Worm (Caenorhabditis elegans) whole organism, early embryonic: ENCODE data around the gene str-228.
"Not testable (repeated sequence)": the region's sequence is repeated elsewhere in the genome, so short reads cannot be mapped to it uniquely, and the experiment has no call there.

Experiments used
- B0310.2 ChIP-seq: sonication (generic microtip); optimal IDR thresholded peaks from 2 replicates; lab custom pipeline; 2016; ENCODE audit warnings: mild to moderate bottlenecking, missing genetic modification characterization, missing compliant biosample characterization
- F13C5.2 ChIP-seq: sonication (generic microtip); optimal IDR thresholded peaks from 2 replicates; lab custom pipeline; 2017; ENCODE audit warnings: mild to moderate bottlenecking, missing genetic modification characterization, inconsistent platforms, missing compliant biosample characterization
- aly-1 ChIP-seq: sonication (generic microtip); optimal IDR thresholded peaks from 2 replicates; lab custom pipeline; 2016; ENCODE audit warnings: missing genetic modification characterization, missing compliant biosample characterization
- ama-1 ChIP-seq: fragments of 150-350 bp; optimal IDR thresholded peaks from 2 replicates; lab custom pipeline; 2014
- ceh-13 ChIP-seq: fragments of 200-800 bp; sonication (Bioruptor generic); optimal IDR thresholded peaks from 2 replicates; lab custom pipeline; 2018; ENCODE audit warnings: mild to moderate bottlenecking, missing genetic modification characterization, missing compliant biosample characterization
- ceh-36 ChIP-seq: sonication (generic microtip); optimal IDR thresholded peaks from 2 replicates; lab custom pipeline; 2016; ENCODE audit warnings: missing genetic modification characterization, inconsistent platforms, missing compliant biosample characterization
- ets-7 ChIP-seq: sonication (generic microtip); optimal IDR thresholded peaks from 2 replicates; lab custom pipeline; 2016; ENCODE audit warnings: missing genotype, missing genetic modification characterization, missing compliant biosample characterization
- flt-1 ChIP-seq: fragments of 200-800 bp; sonication (Bioruptor generic); IDR thresholded peaks from 2 replicates; pipeline ENCODE4 v1.3.6; 2022; ENCODE audit warnings: missing genetic modification characterization, missing compliant biosample characterization
- hmbx-1 ChIP-seq: sonication (generic microtip); optimal IDR thresholded peaks from 2 replicates; lab custom pipeline; 2016; ENCODE audit warnings: mild to moderate bottlenecking, missing genetic modification characterization, missing compliant biosample characterization
- hmg-4 ChIP-seq: fragments of 200-800 bp; sonication (Bioruptor generic); optimal IDR thresholded peaks from 2 replicates; lab custom pipeline; 2018; ENCODE audit warnings: mild to moderate bottlenecking, missing genetic modification characterization, missing compliant biosample characterization
- hnd-1 ChIP-seq: sonication (generic microtip); optimal IDR thresholded peaks from 2 replicates; lab custom pipeline; 2016; ENCODE audit warnings: missing genetic modification characterization, missing compliant biosample characterization
- pes-1 ChIP-seq: fragments of 200-800 bp; sonication (Bioruptor generic); IDR thresholded peaks from 2 replicates; pipeline ENCODE4 v1.3.6; 2022; ENCODE audit warnings: missing genetic modification reagents, missing genetic modification characterization, missing compliant biosample characterization
- scrt-1 ChIP-seq: fragments of 200-800 bp; sonication (Bioruptor generic); IDR thresholded peaks from 2 replicates; pipeline ENCODE4 v1.3.6; 2022; ENCODE audit warnings: missing genetic modification characterization, missing compliant biosample characterization
- sea-1 ChIP-seq: fragments of 200-800 bp; sonication (Bioruptor generic); conservative IDR thresholded peaks from 2 replicates; pipeline ENCODE4 v1.3.6; 2022; ENCODE audit warnings: missing genetic modification characterization, missing compliant biosample characterization
- tbx-11 ChIP-seq: fragments of 200-800 bp; sonication (Bioruptor generic); IDR thresholded peaks from 2 replicates; pipeline ENCODE4 v1.3.6; 2022; ENCODE audit warnings: missing genetic modification characterization, missing compliant biosample characterization
- tbx-37 ChIP-seq: fragments of 200-800 bp; sonication (Bioruptor generic); conservative IDR thresholded peaks from 2 replicates; pipeline ENCODE4 v1.3.6; 2022; ENCODE audit warnings: missing genetic modification reagents, missing genetic modification characterization, missing compliant biosample characterization
- tra-4 ChIP-seq: sonication (generic microtip); optimal IDR thresholded peaks from 2 replicates; lab custom pipeline; 2017; ENCODE audit warnings: missing genetic modification characterization, missing compliant biosample characterization

Gene str-228

DNA sequence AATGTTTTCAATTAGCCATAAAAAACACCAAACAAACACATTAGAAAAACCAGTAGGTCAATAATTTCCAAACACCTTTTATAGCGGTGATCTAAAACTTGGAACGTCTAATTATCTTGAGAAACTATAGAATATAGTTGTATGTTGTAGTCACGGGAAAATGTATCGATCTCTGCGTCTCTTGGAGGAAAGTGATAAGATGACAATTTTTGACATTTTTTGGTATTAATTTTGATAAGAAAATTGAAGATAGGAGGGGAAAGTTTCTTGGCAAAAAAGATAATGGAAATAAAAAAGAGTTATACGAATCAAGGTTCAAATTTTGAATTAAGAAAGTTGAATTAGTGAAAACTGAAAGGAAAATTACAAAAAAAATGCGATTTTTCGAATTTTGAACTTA lies 4.2 kb upstream of the str-228 start:
- TF ChIP-seq ama-1 (lab: Kevin White, UChicago), result no peak
- TF ChIP-seq hmg-4, result no peak
- TF ChIP-seq ceh-13 (GFP tag; lab: Kevin White, UChicago), result no peak
- TF ChIP-seq hmbx-1 (tag; lab: Kevin White, UChicago), result no peak
- TF ChIP-seq ceh-36 (tag; lab: Kevin White, UChicago), result no peak
- no peak for TF ChIP-seq F13C5.2 (tag; lab: Kevin White, UChicago)
- TF ChIP-seq hnd-1 (tag; lab: Kevin White, UChicago), result no peak
- TF ChIP-seq aly-1 (tag; lab: Kevin White, UChicago), result no peak

DNA sequence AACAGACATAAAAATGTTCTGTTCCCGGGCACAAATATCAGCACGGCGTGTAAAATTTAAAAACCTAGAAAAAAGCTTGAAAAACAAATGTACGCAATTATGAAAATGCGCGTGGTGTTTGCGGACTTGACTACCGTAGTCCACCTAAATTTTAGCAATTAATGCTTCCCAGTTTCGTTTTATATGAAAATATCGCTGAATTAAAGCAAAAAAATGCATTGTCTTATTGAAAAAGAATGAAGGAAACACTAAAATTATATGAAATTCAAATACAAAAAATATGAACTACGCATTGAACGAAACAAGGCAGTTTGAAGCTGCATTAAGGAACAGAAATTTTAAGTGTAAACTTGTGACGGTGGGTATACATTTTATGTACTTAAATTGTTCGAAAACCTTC lies 3.7 kb upstream of the str-228 start, which contains the start of gene ugt-64:
Gene ugt-64 (minus strand): TSS at position 101 of the 400 bp plus-strand sequence.
- not testable (repeated sequence) for TF ChIP-seq tbx-37; hmbx-1 (tag; lab: Kevin White, UChicago); aly-1 (tag; lab: Kevin White, UChicago)

- TF ChIP-seq tra-4 (no peak), scrt-1 (GFP tag; lab: Robert Waterston, UW) (no peak), aly-1 (tag; lab: Kevin White, UChicago) (no peak), pes-1 (GFP tag; lab: Robert Waterston, UW) (no peak), tbx-37 (no peak), tbx-11 (GFP tag; lab: Robert Waterston, UW) (no peak), flt-1 (GFP tag; lab: Robert Waterston, UW) (no peak), B0310.2 (tag; lab: Kevin White, UChicago) (no peak)
These were observed 2.3 kb upstream of the str-228 start, which contains the start of gene str-225 for ce11 chrV:3507691-3508090. TSS of gene str-225 (plus strand) at chrV:3507822.

ce11 chrV:3512381-3512780 lies 2.4 kb downstream of the str-228 start, which contains the start of gene str-226:
TSS of gene str-226 (plus strand) at chrV:3512681.
- no peak for TF ChIP-seq aly-1 (tag; lab: Kevin White, UChicago)
- TF ChIP-seq ceh-13 (GFP tag; lab: Kevin White, UChicago), result no peak
- TF ChIP-seq F13C5.2 (tag; lab: Kevin White, UChicago), result no peak
- TF ChIP-seq tra-4, result no peak
- no peak for TF ChIP-seq scrt-1 (GFP tag; lab: Robert Waterston, UW)
- no peak for TF ChIP-seq hnd-1 (tag; lab: Kevin White, UChicago)
- TF ChIP-seq flt-1 (GFP tag; lab: Robert Waterston, UW), result no peak
- TF ChIP-seq ceh-36 (tag; lab: Kevin White, UChicago), result no peak
- TF ChIP-seq B0310.2 (tag; lab: Kevin White, UChicago), result no peak
- no peak for TF ChIP-seq tbx-37
- no peak for TF ChIP-seq ama-1 (lab: Kevin White, UChicago)
- TF ChIP-seq pes-1 (GFP tag; lab: Robert Waterston, UW), result no peak
- no peak for TF ChIP-seq tbx-11 (GFP tag; lab: Robert Waterston, UW)
- no peak for TF ChIP-seq sea-1 (GFP tag; lab: Robert Waterston, UW)
- no peak for TF ChIP-seq hmbx-1 (tag; lab: Kevin White, UChicago)
- no peak for TF ChIP-seq ets-7 (tag; lab: Kevin White, UChicago)
- no peak for TF ChIP-seq hmg-4

ce11 chrV:3517889-3518288 lies 7.9 kb downstream of the str-228 start, which contains the start of gene str-227:
TSS of gene str-227 (plus strand) at chrV:3518189.
- TF ChIP-seq ceh-13 (GFP tag; lab: Kevin White, UChicago) (no peak), aly-1 (tag; lab: Kevin White, UChicago) (no peak), sea-1 (GFP tag; lab: Robert Waterston, UW) (no peak), ama-1 (lab: Kevin White, UChicago) (no peak), hmg-4 (no peak), hnd-1 (tag; lab: Kevin White, UChicago) (no peak), flt-1 (GFP tag; lab: Robert Waterston, UW) (no peak), scrt-1 (GFP tag; lab: Robert Waterston, UW) (no peak), tbx-37 (no peak), pes-1 (GFP tag; lab: Robert Waterston, UW) (no peak), ets-7 (tag; lab: Kevin White, UChicago) (no peak), hmbx-1 (tag; lab: Kevin White, UChicago) (no peak), tra-4 (no peak), tbx-11 (GFP tag; lab: Robert Waterston, UW) (no peak)

ce11 chrV:3523262-3523661 lies 13.3 kb downstream of the str-228 start, which contains the start of gene irg-1:
TSS of gene irg-1 (plus strand) at chrV:3523587.
- TF ChIP-seq flt-1 (GFP tag; lab: Robert Waterston, UW) (no peak), ets-7 (tag; lab: Kevin White, UChicago) (no peak), ceh-36 (tag; lab: Kevin White, UChicago) (no peak), hnd-1 (tag; lab: Kevin White, UChicago) (no peak), hmg-4 (no peak), ceh-13 (GFP tag; lab: Kevin White, UChicago) (no peak), hmbx-1 (tag; lab: Kevin White, UChicago) (no peak), aly-1 (tag; lab: Kevin White, UChicago) (no peak), scrt-1 (GFP tag; lab: Robert Waterston, UW) (no peak), pes-1 (GFP tag; lab: Robert Waterston, UW) (no peak), sea-1 (GFP tag; lab: Robert Waterston, UW) (no peak), F13C5.2 (tag; lab: Kevin White, UChicago) (no peak), tra-4 (no peak), ama-1 (lab: Kevin White, UChicago) (no peak), tbx-11 (GFP tag; lab: Robert Waterston, UW) (no peak), B0310.2 (tag; lab: Kevin White, UChicago) (no peak), tbx-37 (no peak)

- no peak for TF ChIP-seq aly-1 (tag; lab: Kevin White, UChicago)
- no peak for TF ChIP-seq scrt-1 (GFP tag; lab: Robert Waterston, UW)
- TF ChIP-seq ceh-13 (GFP tag; lab: Kevin White, UChicago), result no peak
- no peak for TF ChIP-seq flt-1 (GFP tag; lab: Robert Waterston, UW)
- TF ChIP-seq hmg-4, result no peak
- no peak for TF ChIP-seq ama-1 (lab: Kevin White, UChicago)
- no peak for TF ChIP-seq tbx-11 (GFP tag; lab: Robert Waterston, UW)
- no peak for TF ChIP-seq ceh-36 (tag; lab: Kevin White, UChicago)
- no peak for TF ChIP-seq sea-1 (GFP tag; lab: Robert Waterston, UW)
- no peak for TF ChIP-seq tbx-37
- TF ChIP-seq B0310.2 (tag; lab: Kevin White, UChicago), result no peak
- TF ChIP-seq pes-1 (GFP tag; lab: Robert Waterston, UW), result no peak
- no peak for TF ChIP-seq ets-7 (tag; lab: Kevin White, UChicago)
- no peak for TF ChIP-seq F13C5.2 (tag; lab: Kevin White, UChicago)
These were observed 15.0 kb downstream of the str-228 start, which contains the start of gene T24A6.7 for ce11 chrV:3524970-3525369. TSS of gene T24A6.7 (plus strand) at chrV:3525270.
